Worm (Caenorhabditis elegans) whole organism, midembryonic: ENCODE measurements around the gene clec-68.

Source experiments
- T22C8.4 ChIP-seq: fragments of 200-800 bp; sonication (Bioruptor generic); IDR thresholded peaks from 2 replicates; pipeline ENCODE4 v1.3.6; 2022; ENCODE audit warnings: missing genetic modification characterization, missing compliant biosample characterization
- flt-1 ChIP-seq: fragments of 200-800 bp; sonication (Bioruptor generic); IDR thresholded peaks from 2 replicates; pipeline ENCODE4 v1.3.6; 2022; ENCODE audit warnings: missing genetic modification characterization, missing compliant biosample characterization
- klf-2 ChIP-seq: fragments of 200-800 bp; sonication (Bioruptor generic); conservative IDR thresholded peaks from 2 replicates; pipeline ENCODE4 v1.3.6; 2022; ENCODE audit warnings: missing genetic modification reagents, missing genetic modification characterization, missing compliant biosample characterization
- med-1 ChIP-seq: sonication (generic microtip); optimal IDR thresholded peaks from 2 replicates; lab custom pipeline; 2017; ENCODE audit warnings: missing genetic modification characterization, mild to moderate bottlenecking, missing compliant biosample characterization, antibody characterized with exemption, missing genetic modification reagents; ENCODE audit not compliant: insufficient read depth
- tab-1 ChIP-seq: fragments of 200-800 bp; sonication (Bioruptor generic); IDR thresholded peaks from 2 replicates; pipeline ENCODE4 v1.3.6; 2022; ENCODE audit warnings: missing genetic modification characterization, missing compliant biosample characterization
- ztf-23 ChIP-seq: fragments of 200-800 bp; sonication (Bioruptor generic); IDR thresholded peaks from 2 replicates; pipeline ENCODE4 v1.3.6; 2022; ENCODE audit warnings: missing genetic modification reagents, missing genetic modification characterization, missing compliant biosample characterization

- TF ChIP-seq T22C8.4 (GFP tag; lab: Robert Waterston, UW) (no peak), tab-1 (GFP tag; lab: Robert Waterston, UW) (no peak), flt-1 (GFP tag; lab: Robert Waterston, UW) (no peak), ztf-23 (GFP tag; lab: Robert Waterston, UW) (no peak), klf-2 (no peak), med-1 (no peak)
Observed at ce11 chrIV:3965013-3965412, 38.8 kb downstream of the clec-68 start, which contains the start of gene clec-76.
